Worm (Caenorhabditis elegans): ENCODE measurements around the gene srxa-9.
A peak's percentile ranks its signal among the peaks of the same experiment; 100 is the strongest.

Gene srxa-9

ce11 chrX:15779503-15779902 is 32.7 kb downstream of the srxa-9 start (continued):
- no peak for TF ChIP-seq madf-6 (GFP tag; IDR thresholded peaks at IDR 0.05)
- TF ChIP-seq nhr-80 (tag; optimal IDR thresholded peaks at IDR 0.05): peak; percentile 98
- TF ChIP-seq lin-26 (GFP tag; IDR thresholded peaks at IDR 0.05): no peak
- TF ChIP-seq snpc-1.1 (tag; optimal IDR thresholded peaks at IDR 0.05; ENCODE audit: insufficient read depth): no peak
- peak; percentile 19 for TF ChIP-seq madf-10 (tag; optimal IDR thresholded peaks at IDR 0.05)
- no peak for TF ChIP-seq sdz-38 (tag; optimal IDR thresholded peaks at IDR 0.05)
- TF ChIP-seq hsf-1 (GFP tag; IDR thresholded peaks at IDR 0.05): no peak
- TF ChIP-seq B0261.1 (tag; optimal IDR thresholded peaks at IDR 0.05): no peak
- no peak for TF ChIP-seq aptf-2 (GFP tag; conservative IDR thresholded peaks at IDR 0.05)
- TF ChIP-seq B0035.1 (tag; optimal IDR thresholded peaks at IDR 0.05): no peak
- TF ChIP-seq dpl-1 (GFP tag; optimal IDR thresholded peaks at IDR 0.05): no peak
- no peak for TF ChIP-seq rcor-1 (GFP tag; IDR thresholded peaks at IDR 0.05)
- no peak for TF ChIP-seq ZK185.1 (tag; optimal IDR thresholded peaks at IDR 0.05; ENCODE audit: poor library complexity, severe bottlenecking)
- TF ChIP-seq tbp1 (GFP tag; optimal IDR thresholded peaks at IDR 0.05): peak; percentile 4
- no peak for TF ChIP-seq F52B5.7 (tag; optimal IDR thresholded peaks at IDR 0.05)

- TF ChIP-seq xnd-1 (tag; optimal IDR thresholded peaks at IDR 0.05) (no peak), cebp-1 (GFP tag; IDR thresholded peaks at IDR 0.05) (no peak), cebp-1 (tag; optimal IDR thresholded peaks at IDR 0.05) (no peak), C17E4.6 (GFP tag; IDR thresholded peaks at IDR 0.05) (no peak), bed-1 (GFP tag; IDR thresholded peaks at IDR 0.05) (no peak), egrh-3 (GFP tag; IDR thresholded peaks at IDR 0.05) (no peak), F37B4.10 (GFP tag; IDR thresholded peaks at IDR 0.05) (no peak), rec-8 (tag; optimal IDR thresholded peaks at IDR 0.05) (no peak), lin-54 (GFP tag; optimal IDR thresholded peaks at IDR 0.05) (no peak), tbx-9 (tag; optimal IDR thresholded peaks at IDR 0.05; ENCODE audit: borderline replicate concordance) (no peak)
Observed at ce11 chrX:15782027-15782426, 35.2 kb downstream of the srxa-9 start, which contains the start of gene Y7A5A.24. TSS of gene Y7A5A.24 (minus strand) at chrX:15782127.

DNA sequence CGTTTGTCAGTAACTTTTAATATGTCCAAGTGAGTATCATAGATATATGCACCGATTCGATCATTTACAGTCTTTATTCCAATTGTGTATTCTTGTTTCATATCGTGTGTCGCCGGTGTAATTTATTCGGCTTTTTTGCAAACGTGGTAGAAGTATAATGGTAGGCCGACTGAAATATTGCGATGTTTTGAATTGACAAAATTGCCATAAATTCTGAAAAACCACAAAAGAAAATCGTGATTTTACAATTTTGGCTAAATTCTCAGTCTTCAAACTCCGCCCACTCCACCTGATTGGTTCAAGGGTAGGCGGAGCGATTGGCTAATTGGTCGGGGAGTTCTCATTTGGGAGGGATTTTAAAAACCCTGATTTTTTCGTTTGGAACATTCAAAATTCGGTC is 37.8 kb downstream of the srxa-9 start, which contains the start of gene Y7A5A.3:
Y7A5A.3 (minus strand) TSS at position 101 of the 400 bp plus-strand sequence.
- TF ChIP-seq mcd-1 (GFP tag; IDR thresholded peaks at IDR 0.05) (no peak), nhr-179 (tag; optimal IDR thresholded peaks at IDR 0.05) (no peak), B0035.1 (tag; optimal IDR thresholded peaks at IDR 0.05) (no peak), lsl-1 (GFP tag; optimal IDR thresholded peaks at IDR 0.05) (no peak), attf-6 (GFP tag; IDR thresholded peaks at IDR 0.05) (no peak), ztf-6 (GFP tag; IDR thresholded peaks at IDR 0.05) (no peak), F33H1.4 (GFP tag; IDR thresholded peaks at IDR 0.05) (no peak), ztf-22 (GFP tag; optimal IDR thresholded peaks at IDR 0.05) (no peak), egrh-3 (GFP tag; IDR thresholded peaks at IDR 0.05) (no peak), F55B11.4 (tag; optimal IDR thresholded peaks at IDR 0.05; ENCODE audit: borderline replicate concordance, insufficient read depth) (no peak), T26A5.8 (tag; optimal IDR thresholded peaks at IDR 0.05) (no peak), snpc-1.1 (tag; optimal IDR thresholded peaks at IDR 0.05; ENCODE audit: insufficient read depth) (no peak)

- TF ChIP-seq mxl-1 (tag; optimal IDR thresholded peaks at IDR 0.05) (no peak), xnd-1 (tag; optimal IDR thresholded peaks at IDR 0.05) (no peak), K12H6.12 (tag; optimal IDR thresholded peaks at IDR 0.05) (no peak), ceh-40 (GFP tag; IDR thresholded peaks at IDR 0.05) (no peak), hmg-1.2 (GFP tag; IDR thresholded peaks at IDR 0.05) (no peak), madf-3 (GFP tag; IDR thresholded peaks at IDR 0.05) (no peak), Y53G8AR.9 (GFP tag; conservative IDR thresholded peaks at IDR 0.05) (no peak), ztf-26 (tag; optimal IDR thresholded peaks at IDR 0.05) (no peak), tbx-9 (tag; optimal IDR thresholded peaks at IDR 0.05; ENCODE audit: borderline replicate concordance) (no peak), ekl-4 (GFP tag; IDR thresholded peaks at IDR 0.05) (no peak), athp-1 (tag; optimal IDR thresholded peaks at IDR 0.05) (no peak)
Observed at ce11 chrX:15786726-15787125, 39.9 kb downstream of the srxa-9 start, which contains the start of gene Y7A5A.5. TSS of gene Y7A5A.5 (minus strand) at chrX:15786826.

Measured in whole organism, young adult.